Worm (Caenorhabditis elegans) whole organism, L1 larva: ENCODE results near the gene F53C3.8.

ENCODE experiments used
- C16A3.4 ChIP-seq: fragments of 150-350 bp; optimal IDR thresholded peaks from 2 replicates; lab custom pipeline; 2014; ENCODE audit warnings: missing biosample characterization, missing genetic modification characterization
- dsc-1 ChIP-seq: sonication (generic microtip); optimal IDR thresholded peaks from 2 replicates; lab custom pipeline; 2016; ENCODE audit warnings: mild to moderate bottlenecking, missing genetic modification characterization, missing compliant biosample characterization
- egl-27 ChIP-seq, 2 experiments: fragments of 150-350 bp in 1 of 2; sonication (generic microtip); optimal IDR thresholded peaks; 3 replicates each; lab custom pipeline; 2017 to 2018; ENCODE audit warnings: missing biosample characterization in 2 of 2, missing genetic modification characterization in 2 of 2, missing genetic modification reagents in 2 of 2
- elt-2 ChIP-seq: sonication (generic microtip); optimal IDR thresholded peaks from 2 replicates; lab custom pipeline; 2016; ENCODE audit warnings: missing genetic modification characterization, mild to moderate bottlenecking, inconsistent platforms, missing compliant biosample characterization, missing genetic modification reagents
- fkh-4 ChIP-seq: sonication (generic microtip); optimal IDR thresholded peaks from 2 replicates; lab custom pipeline; 2016; ENCODE audit warnings: missing compliant biosample characterization, missing genetic modification characterization, borderline replicate concordance
- mdl-1 ChIP-seq, 2 experiments: fragments of 150-350 bp; optimal IDR thresholded peaks; 2 replicates each; lab custom pipeline; 2014 to 2017; ENCODE audit warnings: missing biosample characterization in 2 of 2, missing genetic modification characterization in 2 of 2, inconsistent platforms in 1 of 2
- nhr-11 ChIP-seq: fragments of 150-350 bp; optimal IDR thresholded peaks from 2 replicates; lab custom pipeline; 2014; ENCODE audit warnings: missing biosample characterization, missing genetic modification characterization
- nhr-237 ChIP-seq: fragments of 150-350 bp; optimal IDR thresholded peaks from 2 replicates; lab custom pipeline; 2014; ENCODE audit warnings: missing biosample characterization, missing genetic modification characterization
- pqm-1 ChIP-seq: sonication (generic microtip); optimal IDR thresholded peaks from 3 replicates; lab custom pipeline; 2017; ENCODE audit warnings: missing biosample characterization, missing genetic modification characterization
- swsn-7 ChIP-seq: sonication (generic microtip); optimal IDR thresholded peaks from 2 replicates; lab custom pipeline; 2016; ENCODE audit warnings: missing genetic modification characterization, missing compliant biosample characterization
- unc-86 ChIP-seq: sonication (generic microtip); optimal IDR thresholded peaks from 2 replicates; lab custom pipeline; 2016; ENCODE audit warnings: missing genetic modification characterization, missing compliant biosample characterization
- ztf-11 ChIP-seq, 2 experiments: sonication (generic microtip); optimal IDR thresholded peaks; 2 replicates each; lab custom pipeline; 2016 to 2017; ENCODE audit warnings: missing genetic modification characterization in 2 of 2, missing biosample characterization in 1 of 2, missing compliant biosample characterization in 1 of 2

ce11 chrII:3931230-3931629 is 40.0 kb downstream of the F53C3.8 start:
- TF ChIP-seq unc-86 (tag; lab: Kevin White, UChicago) (no peak), egl-27 (tag; optimal IDR thresholded peaks at IDR 0.05; lab: Kevin White, UChicago) (no peak), nhr-11 (tag; lab: Kevin White, UChicago) (no peak), dsc-1 (tag; lab: Kevin White, UChicago) (no peak), fkh-4 (tag; lab: Kevin White, UChicago) (no peak), elt-2 (tag; lab: Kevin White, UChicago) (no peak), ztf-11 (tag; optimal IDR thresholded peaks at IDR 0.05; lab: Kevin White, UChicago) (no peak), C16A3.4 (tag; lab: Kevin White, UChicago) (no peak), pqm-1 (tag; lab: Kevin White, UChicago) (no peak), swsn-7 (tag; lab: Kevin White, UChicago) (no peak), nhr-237 (tag; lab: Kevin White, UChicago) (no peak), mdl-1 (tag; optimal IDR thresholded peaks at IDR 0.05; lab: Kevin White, UChicago) (no peak)
